Worm (Caenorhabditis elegans) whole organism, early embryonic: ENCODE data around the gene grd-5.

Experiments
- B0310.2 ChIP-seq: sonication (generic microtip); optimal IDR thresholded peaks from 2 replicates; lab custom pipeline; 2016; ENCODE audit warnings: mild to moderate bottlenecking, missing genetic modification characterization, missing compliant biosample characterization
- F13C5.2 ChIP-seq: sonication (generic microtip); optimal IDR thresholded peaks from 2 replicates; lab custom pipeline; 2017; ENCODE audit warnings: mild to moderate bottlenecking, missing genetic modification characterization, inconsistent platforms, missing compliant biosample characterization
- aly-1 ChIP-seq: sonication (generic microtip); optimal IDR thresholded peaks from 2 replicates; lab custom pipeline; 2016; ENCODE audit warnings: missing genetic modification characterization, missing compliant biosample characterization
- ama-1 ChIP-seq: fragments of 150-350 bp; optimal IDR thresholded peaks from 2 replicates; lab custom pipeline; 2014
- ceh-13 ChIP-seq: fragments of 200-800 bp; sonication (Bioruptor generic); optimal IDR thresholded peaks from 2 replicates; lab custom pipeline; 2018; ENCODE audit warnings: mild to moderate bottlenecking, missing genetic modification characterization, missing compliant biosample characterization
- ceh-36 ChIP-seq: sonication (generic microtip); optimal IDR thresholded peaks from 2 replicates; lab custom pipeline; 2016; ENCODE audit warnings: missing genetic modification characterization, inconsistent platforms, missing compliant biosample characterization
- ets-7 ChIP-seq: sonication (generic microtip); optimal IDR thresholded peaks from 2 replicates; lab custom pipeline; 2016; ENCODE audit warnings: missing genotype, missing genetic modification characterization, missing compliant biosample characterization
- flt-1 ChIP-seq: fragments of 200-800 bp; sonication (Bioruptor generic); IDR thresholded peaks from 2 replicates; pipeline ENCODE4 v1.3.6; 2022; ENCODE audit warnings: missing genetic modification characterization, missing compliant biosample characterization
- hmbx-1 ChIP-seq: sonication (generic microtip); optimal IDR thresholded peaks from 2 replicates; lab custom pipeline; 2016; ENCODE audit warnings: mild to moderate bottlenecking, missing genetic modification characterization, missing compliant biosample characterization
- hmg-4 ChIP-seq: fragments of 200-800 bp; sonication (Bioruptor generic); optimal IDR thresholded peaks from 2 replicates; lab custom pipeline; 2018; ENCODE audit warnings: mild to moderate bottlenecking, missing genetic modification characterization, missing compliant biosample characterization
- hnd-1 ChIP-seq: sonication (generic microtip); optimal IDR thresholded peaks from 2 replicates; lab custom pipeline; 2016; ENCODE audit warnings: missing genetic modification characterization, missing compliant biosample characterization
- pes-1 ChIP-seq: fragments of 200-800 bp; sonication (Bioruptor generic); IDR thresholded peaks from 2 replicates; pipeline ENCODE4 v1.3.6; 2022; ENCODE audit warnings: missing genetic modification reagents, missing genetic modification characterization, missing compliant biosample characterization
- scrt-1 ChIP-seq: fragments of 200-800 bp; sonication (Bioruptor generic); IDR thresholded peaks from 2 replicates; pipeline ENCODE4 v1.3.6; 2022; ENCODE audit warnings: missing genetic modification characterization, missing compliant biosample characterization
- sea-1 ChIP-seq: fragments of 200-800 bp; sonication (Bioruptor generic); conservative IDR thresholded peaks from 2 replicates; pipeline ENCODE4 v1.3.6; 2022; ENCODE audit warnings: missing genetic modification characterization, missing compliant biosample characterization
- tbx-11 ChIP-seq: fragments of 200-800 bp; sonication (Bioruptor generic); IDR thresholded peaks from 2 replicates; pipeline ENCODE4 v1.3.6; 2022; ENCODE audit warnings: missing genetic modification characterization, missing compliant biosample characterization
- tbx-37 ChIP-seq: fragments of 200-800 bp; sonication (Bioruptor generic); conservative IDR thresholded peaks from 2 replicates; pipeline ENCODE4 v1.3.6; 2022; ENCODE audit warnings: missing genetic modification reagents, missing genetic modification characterization, missing compliant biosample characterization
- tra-4 ChIP-seq: sonication (generic microtip); optimal IDR thresholded peaks from 2 replicates; lab custom pipeline; 2017; ENCODE audit warnings: missing genetic modification characterization, missing compliant biosample characterization

Gene grd-5

DNA sequence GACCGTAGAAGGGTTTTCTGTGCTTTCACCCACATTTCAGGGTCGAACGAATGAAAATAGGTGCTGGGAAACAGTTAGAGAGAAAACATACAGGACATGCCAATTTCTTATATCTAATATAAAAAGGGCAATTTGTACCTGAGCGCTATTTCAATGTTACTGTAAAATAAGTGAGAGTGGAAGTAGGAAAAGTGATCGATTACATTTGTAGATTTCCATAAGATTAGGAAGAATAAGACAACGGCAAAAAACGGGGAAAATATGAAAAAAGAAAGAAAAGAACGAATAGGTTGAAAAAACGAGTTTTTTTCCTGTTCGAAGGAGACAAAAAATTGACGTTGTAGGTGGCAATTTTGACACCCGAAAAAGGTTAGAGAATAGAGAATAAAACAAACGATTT, 49.4 kb downstream of the grd-5 start:
- TF ChIP-seq sea-1 (GFP tag; lab: Robert Waterston, UW) (no peak), scrt-1 (GFP tag; lab: Robert Waterston, UW) (no peak), B0310.2 (tag; lab: Kevin White, UChicago) (no peak), tra-4 (tag; lab: Kevin White, UChicago) (no peak), flt-1 (no peak), ceh-36 (tag; lab: Kevin White, UChicago) (no peak), ama-1 (no peak), hmg-4 (no peak), aly-1 (tag; lab: Kevin White, UChicago) (no peak), pes-1 (no peak), tbx-37 (GFP tag; lab: Robert Waterston, UW) (no peak), ets-7 (tag; lab: Kevin White, UChicago) (no peak), F13C5.2 (tag; lab: Kevin White, UChicago) (no peak), hnd-1 (tag; lab: Kevin White, UChicago) (no peak), hmbx-1 (no peak), tbx-11 (GFP tag; lab: Robert Waterston, UW) (no peak), ceh-13 (GFP tag; lab: Kevin White, UChicago) (no peak)
